Fruit fly (Drosophila melanogaster): ENCODE data around the gene CG7966.

CG7966 gene

DNA sequence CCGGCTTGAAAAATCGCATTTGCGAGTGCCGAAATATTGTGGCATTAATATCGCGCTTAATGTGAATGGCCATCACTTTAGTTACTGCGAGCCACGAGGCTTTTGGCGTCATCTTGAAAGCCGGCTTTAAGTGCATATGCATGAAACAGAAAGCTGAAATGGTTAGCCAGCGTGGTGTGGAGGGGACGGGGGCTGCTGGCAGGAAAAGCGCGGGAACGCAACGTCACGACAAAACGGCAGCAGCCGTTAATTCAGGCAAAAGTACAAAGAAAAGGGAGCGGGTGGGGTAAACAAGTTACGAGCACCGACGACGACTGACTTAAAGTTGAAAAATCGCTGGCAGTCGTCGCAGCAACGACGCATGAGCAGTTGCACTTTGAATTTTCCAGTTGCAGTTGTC, 35.9 kb downstream of the CG7966 start:
- TF ChIP-seq Pif1B (GFP tag; optimal IDR thresholded peaks at IDR 0.05), result no peak
- peak; percentile 10; the same call in 1 of the 3 replicates for TF ChIP-seq CG4496 (GFP tag; IDR thresholded peaks at IDR 0.05)

DNA sequence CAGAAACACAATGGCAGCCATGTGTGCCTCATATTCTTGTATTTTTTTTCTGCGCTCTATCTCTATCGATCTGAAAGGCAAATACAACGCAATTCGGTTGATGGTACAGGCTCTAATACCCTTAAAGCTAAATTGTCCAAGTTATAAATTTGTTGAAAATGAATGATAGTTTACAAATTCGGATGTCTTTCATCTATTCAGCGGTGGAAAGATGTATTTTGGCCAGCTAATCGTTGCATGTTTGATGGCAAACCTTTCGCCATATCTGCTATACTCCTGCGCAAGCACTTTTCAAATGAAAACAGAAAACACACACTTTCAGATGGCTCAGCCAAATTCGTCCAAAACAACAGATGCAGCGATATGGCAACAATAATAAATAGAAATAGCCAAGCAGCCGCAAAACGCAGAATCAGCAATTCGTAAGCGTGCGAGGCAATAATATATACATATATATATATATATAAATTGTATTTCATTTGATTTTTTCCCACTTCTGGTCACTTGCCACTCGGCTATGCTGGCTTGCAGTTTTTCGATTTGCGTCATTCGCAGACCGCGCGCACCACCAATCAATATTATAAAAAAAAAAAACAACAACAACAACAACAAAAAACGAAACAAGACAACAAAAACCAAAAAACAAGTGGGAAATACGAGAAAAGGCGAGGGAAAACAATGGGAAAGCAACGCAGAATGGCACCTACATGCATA, 36.9 kb downstream of the CG7966 start:
- TF ChIP-seq Ets98B (GFP tag; IDR thresholded peaks at IDR 0.05), result peak; percentile 34
- TF ChIP-seq CG8301 (tag; optimal IDR thresholded peaks at IDR 0.05), result no peak
- TF ChIP-seq gl (tag; optimal IDR thresholded peaks at IDR 0.05), result no peak
- no peak for TF ChIP-seq CG10348 (GFP tag; IDR thresholded peaks at IDR 0.05)
- no peak for TF ChIP-seq D1 (tag; optimal IDR thresholded peaks at IDR 0.05)
- TF ChIP-seq CG34367 (tag; optimal IDR thresholded peaks at IDR 0.05), result no peak
- peak; percentile 48; the same call in 2 of the 3 replicates for TF ChIP-seq fd96Ca (GFP tag; IDR thresholded peaks at IDR 0.05)
- TF ChIP-seq CG14655 (GFP tag; optimal IDR thresholded peaks at IDR 0.05), result peak; percentile 22
- TF ChIP-seq CG8159 (tag; optimal IDR thresholded peaks at IDR 0.05), result no peak
- TF ChIP-seq CG13204 (GFP tag; optimal IDR thresholded peaks at IDR 0.05), result no peak
- TF ChIP-seq CG4496 (GFP tag; IDR thresholded peaks at IDR 0.05), result peak; percentile 58
- TF ChIP-seq CG32121 (GFP tag; IDR thresholded peaks at IDR 0.05), result peak; percentile 54; the same call in 1 of the 2 replicates
- TF ChIP-seq EcR (GFP tag; optimal IDR thresholded peaks at IDR 0.05), result no peak
- TF ChIP-seq CG17806 (tag; optimal IDR thresholded peaks at IDR 0.05), result no peak
- 0 out of 2 replicates have a peak, but pooled peaks have one; percentile 30 for TF ChIP-seq rn (GFP tag; IDR thresholded peaks at IDR 0.05)
- no peak for TF ChIP-seq Pif1B (GFP tag; optimal IDR thresholded peaks at IDR 0.05)
- 0 out of 2 replicates have a peak, but pooled peaks have one; percentile 9 for TF ChIP-seq CG12605 (GFP tag; IDR thresholded peaks at IDR 0.05)
- TF ChIP-seq Snoo (tag; optimal IDR thresholded peaks at IDR 0.05), result no peak
- TF ChIP-seq CG15710 (tag; optimal IDR thresholded peaks at IDR 0.05), result no peak
- TF ChIP-seq Pif1A (GFP tag; optimal IDR thresholded peaks at IDR 0.05), result no peak
- no peak for TF ChIP-seq CG9948 (tag; optimal IDR thresholded peaks at IDR 0.05)

DNA sequence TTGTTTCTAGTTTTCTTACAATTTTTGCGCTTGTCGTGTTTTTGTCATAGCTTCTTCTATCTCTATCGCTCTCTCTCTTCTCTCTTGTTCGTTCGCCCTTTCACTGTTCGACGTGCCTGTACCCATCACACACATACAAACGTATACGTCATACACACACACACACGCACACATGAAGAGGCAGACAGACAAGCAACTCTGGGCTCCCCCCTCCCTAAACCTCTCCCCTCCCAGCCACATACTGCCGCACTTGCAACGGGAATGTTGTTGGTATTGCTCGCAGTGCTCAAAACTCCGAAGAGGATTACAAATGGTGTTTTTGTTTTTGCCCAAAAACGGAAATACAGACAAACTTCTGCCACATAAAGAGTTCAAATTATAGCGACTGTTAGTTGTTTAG, 38.3 kb downstream of the CG7966 start:
- TF ChIP-seq CG32121 (GFP tag; IDR thresholded peaks at IDR 0.05) (0 out of 2 replicates have a peak, but pooled peaks have one; percentile 14), Pif1A (GFP tag; optimal IDR thresholded peaks at IDR 0.05) (no peak), CG12605 (GFP tag; IDR thresholded peaks at IDR 0.05) (peak; percentile 18; the same call in 1 of the 2 replicates), CG4496 (GFP tag; IDR thresholded peaks at IDR 0.05) (0 out of 3 replicates have a peak, but pooled peaks have one; percentile 16), CG8159 (tag; optimal IDR thresholded peaks at IDR 0.05) (no peak), fd96Ca (GFP tag; IDR thresholded peaks at IDR 0.05) (peak; percentile 32; the same call in 1 of the 3 replicates), CG13204 (GFP tag; optimal IDR thresholded peaks at IDR 0.05) (peak; percentile 70)

DNA sequence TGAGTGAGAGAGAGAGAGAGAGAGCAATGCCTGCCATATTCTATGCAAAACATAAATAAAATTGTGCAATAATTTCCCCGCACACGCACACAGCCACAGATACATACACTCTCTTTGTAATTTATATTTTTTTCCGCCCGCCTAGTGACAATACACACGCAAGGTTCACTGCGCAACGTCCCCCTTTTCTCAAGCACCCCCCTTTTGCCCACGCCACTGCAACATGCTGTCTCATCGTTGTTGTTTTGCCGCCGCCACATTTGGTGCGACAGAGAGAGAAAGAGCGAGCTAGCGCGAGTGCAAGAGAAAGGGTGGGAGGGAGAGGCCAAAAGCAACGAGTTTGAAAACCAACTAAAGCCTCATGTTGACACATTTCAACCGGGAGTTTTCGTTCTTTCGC, 38.9 kb downstream of the CG7966 start:
- TF ChIP-seq rn (GFP tag; IDR thresholded peaks at IDR 0.05) (peak; percentile 43; the same call in 1 of the 2 replicates), fd96Ca (GFP tag; IDR thresholded peaks at IDR 0.05) (peak; percentile 90), D1 (tag; optimal IDR thresholded peaks at IDR 0.05) (no peak), CG17806 (tag; optimal IDR thresholded peaks at IDR 0.05) (peak; percentile 56), CG8159 (tag; optimal IDR thresholded peaks at IDR 0.05) (peak; percentile 68), CG34367 (tag; optimal IDR thresholded peaks at IDR 0.05) (peak; percentile 53), Ets98B (GFP tag; IDR thresholded peaks at IDR 0.05) (peak; percentile 89), CG8301 (tag; optimal IDR thresholded peaks at IDR 0.05) (peak; percentile 60), Pif1A (GFP tag; optimal IDR thresholded peaks at IDR 0.05) (peak; percentile 75), Pif1B (GFP tag; optimal IDR thresholded peaks at IDR 0.05) (peak; percentile 63), Snoo (tag; optimal IDR thresholded peaks at IDR 0.05) (peak; percentile 47), CG13204 (GFP tag; optimal IDR thresholded peaks at IDR 0.05) (peak; percentile 47), CG15710 (tag; optimal IDR thresholded peaks at IDR 0.05) (peak; percentile 65), CG12605 (GFP tag; IDR thresholded peaks at IDR 0.05) (peak; percentile 73; the same call in 1 of the 2 replicates), CG4496 (GFP tag; IDR thresholded peaks at IDR 0.05) (peak; percentile 91), gl (tag; optimal IDR thresholded peaks at IDR 0.05) (peak; percentile 58), CG32121 (GFP tag; IDR thresholded peaks at IDR 0.05) (peak; percentile 91), CG14655 (GFP tag; optimal IDR thresholded peaks at IDR 0.05) (no peak), EcR (GFP tag; optimal IDR thresholded peaks at IDR 0.05) (peak; percentile 72), CG9948 (tag; optimal IDR thresholded peaks at IDR 0.05) (peak; percentile 47), CG10348 (GFP tag; IDR thresholded peaks at IDR 0.05) (peak; percentile 48; the same call in 1 of the 2 replicates)

DNA sequence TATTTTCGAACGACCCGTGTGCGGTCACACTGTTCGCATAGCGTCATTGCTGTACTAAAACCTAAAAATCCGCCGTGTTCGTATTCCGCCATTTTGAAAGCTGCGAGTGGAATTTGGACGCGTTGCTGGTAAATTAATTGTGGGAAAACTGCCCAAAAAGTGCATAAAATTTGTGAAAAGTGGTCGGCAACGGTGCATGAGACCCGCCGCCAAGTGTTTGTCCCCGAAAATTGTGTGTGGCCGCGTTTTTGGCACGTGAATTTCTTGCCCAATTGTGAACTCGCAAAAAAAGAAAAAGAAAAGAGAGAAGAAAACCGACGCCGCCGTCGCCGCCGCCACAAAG, 39.7 kb downstream of the CG7966 start, which contains the start of gene CtBP:
Gene CtBP, plus strand, starts transcription at position 29 of the 343 bp plus-strand sequence.
- TF ChIP-seq CG9948 (tag; optimal IDR thresholded peaks at IDR 0.05) (no peak), CG32121 (GFP tag; IDR thresholded peaks at IDR 0.05) (no peak), CG10348 (GFP tag; IDR thresholded peaks at IDR 0.05) (no peak), CG4496 (GFP tag; IDR thresholded peaks at IDR 0.05) (peak; percentile 23; the same call in 1 of the 3 replicates), CG12605 (GFP tag; IDR thresholded peaks at IDR 0.05) (peak; percentile 14; the same call in 1 of the 2 replicates), Pif1A (GFP tag; optimal IDR thresholded peaks at IDR 0.05) (no peak), CG8159 (tag; optimal IDR thresholded peaks at IDR 0.05) (no peak), CG17806 (tag; optimal IDR thresholded peaks at IDR 0.05) (no peak), EcR (GFP tag; optimal IDR thresholded peaks at IDR 0.05) (no peak), gl (tag; optimal IDR thresholded peaks at IDR 0.05) (no peak), CG8301 (tag; optimal IDR thresholded peaks at IDR 0.05) (no peak), rn (GFP tag; IDR thresholded peaks at IDR 0.05) (no peak)
